Worm (Caenorhabditis elegans): Measurements from ENCODE around the gene ubq-2.

Gene ubq-2

ce11 chrIII:13018619-13019018 is 40.3 kb upstream of the ubq-2 start, which contains the start of gene col-98:
col-98 (plus strand) TSS chrIII:13019008.
- no peak for TF ChIP-seq pha-4 (tag; optimal IDR thresholded peaks at IDR 0.05)
- TF ChIP-seq mab-5 (tag; optimal IDR thresholded peaks at IDR 0.05), result no peak
- TF ChIP-seq M03D4.4 (tag; optimal IDR thresholded peaks at IDR 0.05), result no peak

DNA sequence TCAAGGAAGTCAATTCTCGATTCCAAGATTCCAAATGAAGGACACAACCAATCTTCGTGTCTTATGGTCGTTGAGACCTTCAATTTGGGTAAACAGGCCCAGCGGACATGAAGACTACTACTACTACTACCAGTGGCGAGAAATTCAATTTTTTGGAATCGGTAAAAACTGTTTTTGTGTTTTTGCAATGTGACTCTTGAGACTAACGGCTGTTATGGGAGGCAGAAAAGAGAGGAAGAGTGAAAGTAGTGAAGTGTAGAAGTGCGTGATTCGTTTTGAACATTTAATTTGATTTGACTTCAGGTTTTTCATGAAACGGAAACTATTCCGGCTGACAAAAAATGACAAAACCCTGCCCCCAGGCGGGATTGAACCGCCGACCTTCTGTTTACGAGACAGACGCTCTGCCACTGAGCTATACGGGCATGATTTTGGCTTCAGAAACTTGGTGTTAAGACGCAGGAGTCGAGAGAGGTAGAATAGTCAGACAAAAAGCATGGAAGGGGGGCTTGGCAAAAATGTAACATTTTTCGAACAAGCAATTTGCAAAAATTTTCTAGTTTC is 37.5 kb upstream of the ubq-2 start:
- TF ChIP-seq hlh-1 (tag; optimal IDR thresholded peaks at IDR 0.05) (no peak), snpc-4 (tag; optimal IDR thresholded peaks at IDR 0.05) (no peak), unc-39 (tag; optimal IDR thresholded peaks at IDR 0.05) (no peak), ztf-11 (tag; optimal IDR thresholded peaks at IDR 0.05) (no peak), blmp-1 (tag; optimal IDR thresholded peaks at IDR 0.05) (no peak)

DNA sequence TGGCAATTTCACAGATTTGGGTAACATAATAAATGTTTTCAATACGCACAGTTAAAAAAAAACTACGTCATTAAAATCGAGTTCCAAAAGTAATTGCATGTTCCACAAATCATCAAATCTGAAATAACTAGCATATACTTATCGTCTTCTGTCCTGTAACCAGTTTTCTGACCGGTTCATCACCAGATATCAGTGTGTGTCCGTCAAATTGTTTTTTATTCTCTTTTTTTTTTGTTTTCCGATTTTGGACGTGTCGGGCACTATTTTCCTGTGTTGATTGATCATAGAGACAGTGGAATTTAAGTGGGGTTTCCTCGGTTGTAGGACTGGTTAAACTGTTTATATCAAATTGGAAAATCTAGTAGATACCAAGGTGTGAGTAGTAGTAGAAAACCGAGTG is 35.6 kb upstream of the ubq-2 start:
- TF ChIP-seq ceh-43 (GFP tag; optimal IDR thresholded peaks at IDR 0.05) (no peak), elt-3 (tag; optimal IDR thresholded peaks at IDR 0.05) (no peak), nhr-12 (tag; optimal IDR thresholded peaks at IDR 0.05) (no peak), M03D4.4 (tag; optimal IDR thresholded peaks at IDR 0.05) (no peak), cnd-1 (tag; optimal IDR thresholded peaks at IDR 0.05) (no peak), ztf-11 (tag; optimal IDR thresholded peaks at IDR 0.05) (no peak), unc-62 (GFP tag; optimal IDR thresholded peaks at IDR 0.05) (no peak), pha-4 (tag; optimal IDR thresholded peaks at IDR 0.05) (no peak)

ce11 chrIII:13011927-13012326 is 33.6 kb upstream of the ubq-2 start:
- no peak for TF ChIP-seq cnd-1 (tag; optimal IDR thresholded peaks at IDR 0.05)
- no peak for TF ChIP-seq nhr-237 (tag; optimal IDR thresholded peaks at IDR 0.05)
- TF ChIP-seq elt-3 (tag; optimal IDR thresholded peaks at IDR 0.05), result no peak
- TF ChIP-seq mab-5 (tag; optimal IDR thresholded peaks at IDR 0.05), result no peak
- TF ChIP-seq lsy-2 (tag; optimal IDR thresholded peaks at IDR 0.05), result no peak
- no peak for TF ChIP-seq flh-1 (GFP tag; optimal IDR thresholded peaks at IDR 0.05)
- no peak for TF ChIP-seq lin-13 (tag; optimal IDR thresholded peaks at IDR 0.05)
- no peak for TF ChIP-seq unc-120 (tag; optimal IDR thresholded peaks at IDR 0.05; ENCODE audit: poor library complexity, severe bottlenecking)

ce11 chrIII:13005161-13005560 is 26.8 kb upstream of the ubq-2 start, which contains the start of gene snf-7:
snf-7 (plus strand) TSS chrIII:13005461.
- no peak for TF ChIP-seq nhr-2 (tag; optimal IDR thresholded peaks at IDR 0.05)
- TF ChIP-seq M03D4.4 (tag; optimal IDR thresholded peaks at IDR 0.05), result no peak
- TF ChIP-seq nhr-12 (tag; optimal IDR thresholded peaks at IDR 0.05), result no peak
- no peak for TF ChIP-seq nhr-76 (tag; optimal IDR thresholded peaks at IDR 0.05)
- no peak for TF ChIP-seq ceh-83 (GFP tag; optimal IDR thresholded peaks at IDR 0.05)
- no peak for TF ChIP-seq nhr-237 (tag; optimal IDR thresholded peaks at IDR 0.05)
- TF ChIP-seq unc-39 (tag; optimal IDR thresholded peaks at IDR 0.05), result no peak
- no peak for TF ChIP-seq flh-1 (GFP tag; optimal IDR thresholded peaks at IDR 0.05)
- TF ChIP-seq cnd-1 (tag; optimal IDR thresholded peaks at IDR 0.05), result no peak

- TF ChIP-seq ham-2 (GFP tag; optimal IDR thresholded peaks at IDR 0.05), result peak; percentile 19
- TF ChIP-seq bed-3 (GFP tag; optimal IDR thresholded peaks at IDR 0.05), result no peak
- no peak for TF ChIP-seq mls-2 (tag; optimal IDR thresholded peaks at IDR 0.05)
- no peak for TF ChIP-seq sptf-1 (tag; optimal IDR thresholded peaks at IDR 0.05)
- TF ChIP-seq ces-1 (GFP tag; optimal IDR thresholded peaks at IDR 0.05), result no peak
- TF ChIP-seq unc-120 (tag; optimal IDR thresholded peaks at IDR 0.05; ENCODE audit: poor library complexity, severe bottlenecking), result no peak
- TF ChIP-seq M03D4.4 (tag; optimal IDR thresholded peaks at IDR 0.05), result no peak
These were observed 26.0 kb upstream of the ubq-2 start for ce11 chrIII:13004316-13004715.

- peak; percentile 59 for TF ChIP-seq nhr-237 (tag; optimal IDR thresholded peaks at IDR 0.05)
- no peak for TF ChIP-seq sem-2 (GFP tag; optimal IDR thresholded peaks at IDR 0.05)
- no peak for TF ChIP-seq ham-2 (GFP tag; optimal IDR thresholded peaks at IDR 0.05)
- TF ChIP-seq lsy-2 (tag; optimal IDR thresholded peaks at IDR 0.05), result peak; percentile 40
- TF ChIP-seq nhr-76 (tag; optimal IDR thresholded peaks at IDR 0.05), result no peak
- peak; percentile 63 for TF ChIP-seq mep-1 (tag; optimal IDR thresholded peaks at IDR 0.05)
- no peak for TF ChIP-seq elt-3 (tag; optimal IDR thresholded peaks at IDR 0.05)
- peak; percentile 32 for TF ChIP-seq sptf-1 (tag; optimal IDR thresholded peaks at IDR 0.05)
- peak; percentile 58 for TF ChIP-seq unc-120 (tag; optimal IDR thresholded peaks at IDR 0.05; ENCODE audit: poor library complexity, severe bottlenecking)
- peak; percentile 6 for TF ChIP-seq pha-4 (tag; optimal IDR thresholded peaks at IDR 0.05)
- TF ChIP-seq elt-1 (tag; optimal IDR thresholded peaks at IDR 0.05; ENCODE audit: borderline replicate concordance, insufficient read depth), result no peak
- TF ChIP-seq ces-1 (GFP tag; optimal IDR thresholded peaks at IDR 0.05), result peak; percentile 95
- no peak for TF ChIP-seq nhr-28 (tag; optimal IDR thresholded peaks at IDR 0.05)
These were observed 23.8 kb upstream of the ubq-2 start, which contains the start of gene ZK1010.10 for ce11 chrIII:13002098-13002497. ZK1010.10 (plus strand) TSS chrIII:13002383.
